Fruit fly (Drosophila melanogaster) whole organism, embryonic: Measurements from ENCODE around the gene Pino.

Source experiments
- Antp ChIP-seq: fragments of 200-800 bp; sonication (Bioruptor generic); optimal IDR thresholded peaks from 3 replicates; lab custom pipeline; 2016; ENCODE audit warnings: missing biosample characterization, missing genetic modification characterization
- Awh ChIP-seq: fragments of 200-800 bp; sonication (Bioruptor generic); IDR thresholded peaks from 2 replicates; pipeline ENCODE4, ENCODE4 v1.3.6; 2022; ENCODE audit warnings: missing biosample characterization, missing genetic modification characterization
- Bgb ChIP-seq: fragments of 200-800 bp; sonication (Bioruptor generic); IDR thresholded peaks from 2 replicates; pipeline ENCODE4 v1.3.6; 2022; ENCODE audit warnings: missing biosample characterization, missing genetic modification characterization; ENCODE audit not compliant: partially characterized antibody
- Blimp-1 ChIP-seq: fragments of 200-800 bp; sonication (Bioruptor generic); optimal IDR thresholded peaks from 3 replicates; lab custom pipeline; 2018; ENCODE audit warnings: missing biosample characterization, missing genetic modification characterization, mild to moderate bottlenecking, moderate library complexity, missing genetic modification reagents
- CG11398 ChIP-seq: fragments of 200-800 bp; sonication (Bioruptor generic); optimal IDR thresholded peaks from 2 replicates; lab custom pipeline; 2016; ENCODE audit warnings: missing biosample characterization, missing genetic modification characterization
- CG11560 ChIP-seq: fragments of 200-800 bp; sonication (Bioruptor generic); IDR thresholded peaks from 3 replicates; pipeline ENCODE4 v1.3.6; 2022; ENCODE audit warnings: missing biosample characterization, missing genetic modification characterization
- CG12071 ChIP-seq: fragments of 200-800 bp; sonication (Bioruptor generic); optimal IDR thresholded peaks from 3 replicates; lab custom pipeline; 2018; ENCODE audit warnings: missing biosample characterization, mild to moderate bottlenecking, missing genetic modification characterization
- CG1233 ChIP-seq: fragments of 200-800 bp; sonication (Bioruptor generic); optimal IDR thresholded peaks from 4 replicates; lab custom pipeline; 2018; ENCODE audit warnings: missing biosample characterization, mild to moderate bottlenecking, missing genetic modification characterization
- CG13123 ChIP-seq: fragments of 200-800 bp; sonication (Bioruptor generic); optimal IDR thresholded peaks from 2 replicates; lab custom pipeline; 2016; ENCODE audit warnings: missing biosample characterization, missing genetic modification characterization
- CG14050 ChIP-seq: fragments of 200-800 bp; sonication (Bioruptor generic); IDR thresholded peaks from 3 replicates; pipeline ENCODE4 v1.3.6; 2022; ENCODE audit warnings: missing biosample characterization, missing genetic modification characterization
- CG14441 ChIP-seq: fragments of 200-800 bp; sonication (Bioruptor generic); IDR thresholded peaks from 2 replicates; pipeline ENCODE4 v1.3.6; 2022; ENCODE audit warnings: missing biosample characterization, missing genetic modification characterization
- CG14710 ChIP-seq: fragments of 200-800 bp; sonication (Bioruptor generic); optimal IDR thresholded peaks from 3 replicates; lab custom pipeline; 2019; ENCODE audit warnings: missing biosample characterization, mild to moderate bottlenecking, missing genetic modification characterization, moderate library complexity
- CG16863 ChIP-seq: fragments of 200-800 bp; sonication (Bioruptor generic); optimal IDR thresholded peaks from 3 replicates; lab custom pipeline; 2016; ENCODE audit warnings: missing biosample characterization, missing genetic modification characterization
- CG17385 ChIP-seq: fragments of 200-800 bp; sonication (Bioruptor generic); optimal IDR thresholded peaks from 3 replicates; lab custom pipeline; 2018; ENCODE audit warnings: missing biosample characterization, mild to moderate bottlenecking, missing genetic modification characterization
- CG18011 ChIP-seq: fragments of 200-800 bp; sonication (Bioruptor generic); optimal IDR thresholded peaks from 2 replicates; lab custom pipeline; 2017; ENCODE audit warnings: missing biosample characterization, missing genetic modification characterization, mild to moderate bottlenecking, moderate library complexity, missing genotype
- CG2116 ChIP-seq: fragments of 200-800 bp; sonication (Bioruptor generic); optimal IDR thresholded peaks from 3 replicates; lab custom pipeline; 2018; ENCODE audit warnings: missing biosample characterization, mild to moderate bottlenecking, missing genetic modification characterization
- CG31441 ChIP-seq: fragments of 200-800 bp; sonication (Bioruptor generic); IDR thresholded peaks from 2 replicates; pipeline ENCODE4 v1.3.6; 2022; ENCODE audit warnings: missing biosample characterization, missing genetic modification characterization
- CG3847 ChIP-seq: fragments of 200-800 bp; sonication (Bioruptor generic); IDR thresholded peaks from 2 replicates; pipeline ENCODE4 v1.3.6; 2022; ENCODE audit warnings: missing biosample characterization, missing genetic modification characterization
- CG4404 ChIP-seq: fragments of 200-800 bp; sonication (Bioruptor generic); IDR thresholded peaks from 2 replicates; pipeline ENCODE4 v1.3.6; 2022; ENCODE audit warnings: missing biosample characterization, missing genetic modification characterization
- CG6254 ChIP-seq: fragments of 200-800 bp; sonication (Bioruptor generic); optimal IDR thresholded peaks from 3 replicates; lab custom pipeline; 2017; ENCODE audit warnings: mild to moderate bottlenecking, missing biosample characterization, missing genetic modification reagents, missing genetic modification characterization
- CG7357 ChIP-seq: fragments of 200-800 bp; sonication (Bioruptor generic); IDR thresholded peaks from 3 replicates; pipeline ENCODE4 v1.3.6; 2022; ENCODE audit warnings: missing biosample characterization, missing genetic modification characterization
- CG8478 ChIP-seq: fragments of >200 bp; optimal IDR thresholded peaks from 2 replicates; lab custom pipeline; 2018
- CG8765 ChIP-seq: fragments of 200-800 bp; sonication (Bioruptor generic); IDR thresholded peaks from 2 replicates; pipeline ENCODE4 v1.3.6; 2022; ENCODE audit warnings: missing biosample characterization, missing genetic modification characterization
- Camta ChIP-seq: fragments of 200-800 bp; sonication (Bioruptor generic); optimal IDR thresholded peaks from 2 replicates; lab custom pipeline; 2016; ENCODE audit warnings: missing biosample characterization, missing genetic modification characterization
- Dll ChIP-seq: fragments of 200-800 bp; sonication (Bioruptor generic); IDR thresholded peaks from 4 replicates; pipeline ENCODE4 v1.3.6; 2022; ENCODE audit warnings: missing biosample characterization, missing genetic modification characterization; ENCODE audit not compliant: partially characterized antibody
- Drgx ChIP-seq: fragments of 200-800 bp; sonication (Bioruptor generic); IDR thresholded peaks from 2 replicates; pipeline ENCODE4 v1.3.6; 2022; ENCODE audit warnings: missing biosample characterization, missing genetic modification characterization
- Gsc ChIP-seq: fragments of 200-800 bp; sonication (Bioruptor generic); IDR thresholded peaks from 2 replicates; pipeline ENCODE4 v1.3.6; 2022; ENCODE audit warnings: missing biosample characterization, missing genetic modification characterization
- HHEX ChIP-seq: fragments of 200-800 bp; sonication (Bioruptor generic); optimal IDR thresholded peaks from 3 replicates; lab custom pipeline; 2017; ENCODE audit warnings: missing biosample characterization, mild to moderate bottlenecking, missing genetic modification characterization, missing genetic modification reagents
- HLH4C ChIP-seq: fragments of 200-800 bp; sonication (Bioruptor generic); IDR thresholded peaks from 3 replicates; pipeline ENCODE4 v1.3.6; 2022; ENCODE audit warnings: missing biosample characterization, missing genetic modification characterization; ENCODE audit not compliant: partially characterized antibody
- Lim3 ChIP-seq: fragments of 200-800 bp; sonication (Bioruptor generic); IDR thresholded peaks from 2 replicates; pipeline ENCODE4 v1.3.6; 2022; ENCODE audit warnings: missing biosample characterization, missing genetic modification characterization
- MBD-R2 ChIP-seq: fragments of 200-800 bp; sonication (Bioruptor generic); IDR thresholded peaks from 2 replicates; pipeline ENCODE4 v1.3.6; 2022; ENCODE audit warnings: missing biosample characterization, missing genetic modification characterization
- Nf-YC ChIP-seq: fragments of 200-800 bp; optimal IDR thresholded peaks from 3 replicates; lab custom pipeline; 2019; ENCODE audit warnings: missing biosample characterization, mild to moderate bottlenecking, missing genetic modification characterization, moderate library complexity
- Oaz ChIP-seq: fragments of 200-800 bp; sonication (Bioruptor generic); IDR thresholded peaks from 2 replicates; pipeline ENCODE4 v1.3.6; 2022; ENCODE audit warnings: missing biosample characterization, missing genetic modification characterization
- Pdp1 ChIP-seq, 2 experiments: fragments of 200-800 bp; sonication (Bioruptor generic); optimal IDR thresholded peaks; 3 replicates each; lab custom pipeline; 2016; ENCODE audit warnings: missing biosample characterization in 2 of 2, missing genetic modification characterization in 2 of 2, mild to moderate bottlenecking in 1 of 2, moderate library complexity in 1 of 2
- Stat92E ChIP-seq, 3 experiments: fragments of >200 bp in 2 of 3; fragments of 200-800 bp in 1 of 3; sonication (Bioruptor generic) in 1 of 3; optimal IDR thresholded peaks; 2 replicates each; lab custom pipeline; 2017 to 2019; ENCODE audit warnings: missing biosample characterization in 3 of 3, missing genetic modification characterization in 3 of 3, mild to moderate bottlenecking in 1 of 3, moderate library complexity in 1 of 3
- amos ChIP-seq: fragments of 200-800 bp; sonication (Bioruptor generic); IDR thresholded peaks from 2 replicates; pipeline ENCODE4 v1.3.6; 2022; ENCODE audit warnings: missing biosample characterization, missing genetic modification characterization; ENCODE audit not compliant: partially characterized antibody
- cwo ChIP-seq: fragments of 200-800 bp; sonication (Bioruptor generic); optimal IDR thresholded peaks from 3 replicates; lab custom pipeline; 2017; ENCODE audit warnings: missing biosample characterization, missing genetic modification characterization, mild to moderate bottlenecking, moderate library complexity, missing genetic modification reagents
- dan ChIP-seq: fragments of 200-800 bp; sonication (Bioruptor generic); IDR thresholded peaks from 2 replicates; pipeline ENCODE4 v1.3.6; 2022; ENCODE audit warnings: missing biosample characterization, missing genetic modification characterization
- exex ChIP-seq: fragments of 200-800 bp; sonication (Bioruptor generic); optimal IDR thresholded peaks from 4 replicates; lab custom pipeline; 2018; ENCODE audit warnings: missing biosample characterization, mild to moderate bottlenecking, missing genetic modification characterization, moderate library complexity
- jigr1 ChIP-seq: fragments of 200-800 bp; sonication (Bioruptor generic); IDR thresholded peaks from 3 replicates; pipeline ENCODE4 v1.3.6; 2022; ENCODE audit warnings: missing biosample characterization, missing genetic modification characterization
- lola ChIP-seq, 3 experiments: fragments of >200 bp in 2 of 3; fragments of 200-800 bp in 1 of 3; sonication (Bioruptor generic) in 1 of 3; optimal IDR thresholded peaks; 2 replicates each; lab custom pipeline; 2017 to 2019; ENCODE audit warnings: missing biosample characterization in 3 of 3, missing genetic modification characterization in 3 of 3, mild to moderate bottlenecking in 1 of 3, moderate library complexity in 1 of 3
- nom ChIP-seq: fragments of 200-800 bp; sonication (Bioruptor generic); optimal IDR thresholded peaks from 2 replicates; lab custom pipeline; 2017; ENCODE audit warnings: missing biosample characterization, missing genetic modification characterization, mild to moderate bottlenecking, moderate library complexity, missing genetic modification reagents
- oc ChIP-seq: fragments of 200-800 bp; sonication (Bioruptor generic); optimal IDR thresholded peaks from 2 replicates; lab custom pipeline; 2018; ENCODE audit warnings: missing biosample characterization, mild to moderate bottlenecking, missing genetic modification characterization, moderate library complexity
- peb ChIP-seq: fragments of 200-800 bp; sonication (Bioruptor generic); IDR thresholded peaks from 2 replicates; pipeline ENCODE4 v1.3.6; 2022; ENCODE audit warnings: missing biosample characterization, missing genetic modification characterization
- psq ChIP-seq: fragments of 200-800 bp; sonication (Bioruptor generic); optimal IDR thresholded peaks from 2 replicates; lab custom pipeline; 2017; ENCODE audit warnings: missing biosample characterization, missing genetic modification characterization
- sim ChIP-seq: fragments of 200-800 bp; sonication (Bioruptor generic); IDR thresholded peaks from 2 replicates; pipeline ENCODE4 v1.3.6; 2022; ENCODE audit warnings: missing biosample characterization, missing genetic modification characterization
- slp2 ChIP-seq: fragments of 200-800 bp; sonication (Bioruptor generic); optimal IDR thresholded peaks from 2 replicates; lab custom pipeline; 2016; ENCODE audit warnings: missing biosample characterization, missing genetic modification characterization
- stwl ChIP-seq: fragments of 200-800 bp; sonication (Bioruptor generic); optimal IDR thresholded peaks from 3 replicates; lab custom pipeline; 2018; ENCODE audit warnings: missing biosample characterization, mild to moderate bottlenecking, missing genetic modification characterization, moderate library complexity
- sug ChIP-seq: fragments of 200-800 bp; optimal IDR thresholded peaks from 2 replicates; lab custom pipeline; 2019; ENCODE audit warnings: missing biosample characterization, mild to moderate bottlenecking, missing genetic modification characterization, moderate library complexity
- tio ChIP-seq: fragments of 200-800 bp; sonication (Bioruptor generic); optimal IDR thresholded peaks from 2 replicates; lab custom pipeline; 2017; ENCODE audit warnings: missing biosample characterization, missing genetic modification characterization, inconsistent platforms
- tup ChIP-seq: fragments of 200-800 bp; sonication (Bioruptor generic); optimal IDR thresholded peaks from 2 replicates; lab custom pipeline; 2016; ENCODE audit warnings: missing biosample characterization, mild to moderate bottlenecking, missing genetic modification characterization, moderate library complexity

Gene Pino

dm6 chr2L:1147656-1148055 lies 18.9 kb upstream of the Pino start (continued):
- TF ChIP-seq jigr1 (no peak), CG14710 (tag; lab: Kevin White, UChicago) (no peak), HLH4C (GFP tag; lab: Robert Waterston, UW) (peak; percentile 72), tio (GFP tag; lab: Kevin White, UChicago) (no peak), Blimp-1 (no peak), stwl (tag; lab: Kevin White, UChicago) (no peak), Nf-YC (tag; lab: Kevin White, UChicago) (no peak), CG31441 (no peak), Lim3 (GFP tag; lab: Robert Waterston, UW) (no peak), CG16863 (no peak), CG17385 (GFP tag; lab: Kevin White, UChicago) (no peak), CG1233 (GFP tag; lab: Kevin White, UChicago) (no peak), exex (tag; lab: Kevin White, UChicago) (no peak), CG18011 (GFP tag; lab: Kevin White, UChicago) (no peak), Gsc (GFP tag; lab: Robert Waterston, UW) (no peak), CG4404 (no peak), sug (tag; lab: Kevin White, UChicago) (no peak), psq (GFP tag; lab: Kevin White, UChicago) (no peak), slp2 (GFP tag; lab: Kevin White, UChicago) (no peak), Dll (GFP tag; lab: Robert Waterston, UW) (peak; percentile 72), CG8765 (no peak), Stat92E (GFP tag; optimal IDR thresholded peaks at IDR 0.05; lab: Kevin White, UChicago) (no peak), sim (GFP tag; lab: Robert Waterston, UW) (no peak), nom (GFP tag; lab: Kevin White, UChicago) (no peak), lola (GFP tag; optimal IDR thresholded peaks at IDR 0.05; lab: Kevin White, UChicago) (no peak), Oaz (GFP tag; lab: Robert Waterston, UW) (no peak), CG11560 (tag; lab: Robert Waterston, UW) (no peak), Awh (GFP tag; lab: Robert Waterston, UW) (no peak), Bgb (peak; percentile 43; the same call in 1 of the 2 replicates), CG6254 (no peak), dan (GFP tag; lab: Robert Waterston, UW) (no peak), tup (GFP tag; lab: Kevin White, UChicago) (no peak), CG3847 (GFP tag; lab: Robert Waterston, UW) (no peak), CG7357 (GFP tag; lab: Robert Waterston, UW) (no peak), CG2116 (peak; percentile 70), CG12071 (GFP tag; lab: Kevin White, UChicago) (no peak), CG8478 (no peak), oc (tag; lab: Kevin White, UChicago) (no peak), HHEX (GFP tag; lab: Kevin White, UChicago) (no peak), CG14441 (GFP tag; lab: Robert Waterston, UW) (no peak), Pdp1 (GFP tag; optimal IDR thresholded peaks at IDR 0.05; lab: Kevin White, UChicago) (peak in 1 of 2 experiments; percentile 69), peb (GFP tag; lab: Robert Waterston, UW) (no peak), cwo (GFP tag; lab: Kevin White, UChicago) (no peak), Drgx (GFP tag; lab: Robert Waterston, UW) (no peak), MBD-R2 (GFP tag; lab: Robert Waterston, UW) (peak; percentile 70), CG14050 (GFP tag; lab: Robert Waterston, UW) (no peak), Camta (GFP tag; lab: Kevin White, UChicago) (no peak), CG13123 (GFP tag; lab: Kevin White, UChicago) (no peak), amos (no peak; the same call in 1 of the 2 replicates), Antp (GFP tag; lab: Kevin White, UChicago) (no peak), CG11398 (GFP tag; lab: Kevin White, UChicago) (no peak)
